Worm (Caenorhabditis elegans): ENCODE measurements around the gene lec-11.

DNA sequence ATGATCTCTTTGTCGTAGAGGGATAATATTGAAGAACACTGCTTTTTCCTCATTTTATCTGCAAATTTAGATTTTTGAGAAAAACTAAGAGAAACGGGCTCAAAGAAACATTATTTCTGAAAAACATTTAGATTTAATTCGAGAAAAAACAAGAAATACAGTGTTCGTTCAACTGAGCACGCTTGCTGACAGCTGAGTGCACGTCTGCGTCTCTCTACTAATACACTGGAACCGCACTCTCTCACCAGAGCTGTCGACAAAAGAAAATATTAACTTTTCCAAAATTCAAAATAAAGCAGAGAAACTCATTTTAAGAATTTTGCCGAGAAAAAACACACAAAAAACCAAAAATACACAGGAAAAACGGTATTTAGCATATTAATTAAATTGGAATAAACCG lies 23.3 kb upstream of the lec-11 start, which contains the start of gene drh-1:
- TF ChIP-seq zag-1 (tag; optimal IDR thresholded peaks at IDR 0.05): no peak
- no peak for TF ChIP-seq nhr-67 (tag; optimal IDR thresholded peaks at IDR 0.05)
- no peak for TF ChIP-seq skn-1 (tag; optimal IDR thresholded peaks at IDR 0.05)
- TF ChIP-seq egl-27 (tag; optimal IDR thresholded peaks at IDR 0.05): no peak
- no peak for TF ChIP-seq ceh-82 (tag; optimal IDR thresholded peaks at IDR 0.05)
- TF ChIP-seq unc-39 (tag; optimal IDR thresholded peaks at IDR 0.05): no peak
- no peak for TF ChIP-seq nhr-28 (tag; optimal IDR thresholded peaks at IDR 0.05)
- TF ChIP-seq daf-12 (tag; optimal IDR thresholded peaks at IDR 0.05): no peak
